Fruit fly (Drosophila melanogaster): ENCODE data around the gene Galt.

DNA sequence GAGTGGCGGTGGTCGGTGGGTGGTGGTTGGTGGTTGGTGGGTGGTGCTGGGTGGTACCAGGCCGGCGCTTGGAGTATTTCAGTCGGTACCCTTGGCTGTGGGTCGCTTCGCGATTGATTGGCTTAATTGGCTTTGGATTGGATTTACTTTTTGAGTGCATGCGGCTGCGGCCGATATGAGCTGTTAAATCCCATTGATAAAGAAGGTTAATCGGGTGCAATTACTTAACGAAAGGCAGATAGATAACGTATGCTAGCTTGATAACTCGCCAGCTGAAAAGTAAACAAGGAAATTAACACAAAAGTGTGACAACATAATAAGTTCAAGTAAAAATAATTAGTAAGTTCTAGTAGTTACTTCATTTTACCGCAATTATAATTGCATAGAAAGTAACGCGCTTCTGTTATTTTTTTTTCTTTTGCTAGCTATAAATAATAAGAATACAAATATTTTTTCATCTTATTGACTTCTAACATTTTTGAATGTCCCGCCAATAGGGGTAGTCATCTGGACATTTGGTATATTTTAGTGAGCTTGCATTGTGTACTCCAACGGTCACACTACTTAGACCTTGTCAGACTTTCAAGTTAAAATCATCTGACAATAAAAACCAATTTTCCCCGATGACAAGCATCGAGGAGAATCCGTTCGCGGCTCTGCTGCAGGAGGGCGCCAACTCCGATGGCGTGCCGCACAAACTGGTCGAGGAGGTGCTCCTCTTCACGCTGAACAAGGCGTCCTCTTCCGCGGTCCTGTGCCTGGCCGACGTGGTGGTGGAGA is 9.7 kb downstream of the Galt start, which contains the start of the genes CG31636 and Ube4A:
- no peak for TF ChIP-seq CG8478 (optimal IDR thresholded peaks at IDR 0.05)
- no peak for TF ChIP-seq CTCF (optimal IDR thresholded peaks at IDR 0.05)

Measured in S2 (cell line).